Fruit fly (Drosophila melanogaster) whole organism, embryonic: ENCODE measurements around the gene Ctns.

Source experiments
- B-H1 ChIP-seq: fragments of 200-800 bp; sonication (Bioruptor generic); IDR thresholded peaks from 3 replicates; pipeline ENCODE4 v1.3.6; 2022; ENCODE audit warnings: missing biosample characterization, missing genetic modification characterization
- Blimp-1 ChIP-seq: fragments of 200-800 bp; sonication (Bioruptor generic); optimal IDR thresholded peaks from 3 replicates; lab custom pipeline; 2018; ENCODE audit warnings: missing biosample characterization, missing genetic modification characterization, mild to moderate bottlenecking, moderate library complexity, missing genetic modification reagents
- CG1024 ChIP-seq: fragments of 200-800 bp; sonication (Bioruptor generic); IDR thresholded peaks from 2 replicates; pipeline ENCODE4 v1.3.6; 2022; ENCODE audit warnings: missing biosample characterization, missing genetic modification characterization
- CG11456 ChIP-seq: fragments of 200-800 bp; sonication (Bioruptor generic); IDR thresholded peaks from 3 replicates; pipeline ENCODE4 v1.3.6; 2022; ENCODE audit warnings: missing biosample characterization, missing genetic modification characterization
- CG12071 ChIP-seq: fragments of 200-800 bp; sonication (Bioruptor generic); optimal IDR thresholded peaks from 3 replicates; lab custom pipeline; 2018; ENCODE audit warnings: missing biosample characterization, mild to moderate bottlenecking, missing genetic modification characterization
- CG12391 ChIP-seq: fragments of 200-800 bp; sonication (Bioruptor generic); optimal IDR thresholded peaks from 3 replicates; lab custom pipeline; 2018; ENCODE audit warnings: missing biosample characterization, mild to moderate bottlenecking, missing genetic modification characterization, moderate library complexity
- CG12744 ChIP-seq: fragments of 200-800 bp; sonication (Bioruptor generic); optimal IDR thresholded peaks from 2 replicates; lab custom pipeline; 2016; ENCODE audit warnings: missing biosample characterization, missing genetic modification characterization
- CG13424 ChIP-seq: fragments of 200-800 bp; sonication (Bioruptor generic); optimal IDR thresholded peaks from 2 replicates; lab custom pipeline; 2019; ENCODE audit warnings: missing biosample characterization, mild to moderate bottlenecking, missing genetic modification characterization, moderate library complexity
- CG14965 ChIP-seq: fragments of 200-800 bp; sonication (Bioruptor generic); optimal IDR thresholded peaks from 2 replicates; lab custom pipeline; 2016; ENCODE audit warnings: missing biosample characterization, missing genetic modification characterization, borderline replicate concordance
- CG16863 ChIP-seq: fragments of 200-800 bp; sonication (Bioruptor generic); optimal IDR thresholded peaks from 3 replicates; lab custom pipeline; 2016; ENCODE audit warnings: missing biosample characterization, missing genetic modification characterization
- CG2116 ChIP-seq: fragments of 200-800 bp; sonication (Bioruptor generic); optimal IDR thresholded peaks from 3 replicates; lab custom pipeline; 2018; ENCODE audit warnings: missing biosample characterization, mild to moderate bottlenecking, missing genetic modification characterization
- CG2678 ChIP-seq: fragments of 200-800 bp; sonication (Bioruptor generic); optimal IDR thresholded peaks from 3 replicates; lab custom pipeline; 2019; ENCODE audit warnings: missing biosample characterization, mild to moderate bottlenecking, missing genetic modification characterization, moderate library complexity
- CG4404 ChIP-seq: fragments of 200-800 bp; sonication (Bioruptor generic); IDR thresholded peaks from 2 replicates; pipeline ENCODE4 v1.3.6; 2022; ENCODE audit warnings: missing biosample characterization, missing genetic modification characterization
- CG5180 ChIP-seq: fragments of 200-800 bp; sonication (Bioruptor generic); optimal IDR thresholded peaks from 3 replicates; lab custom pipeline; 2017; ENCODE audit warnings: missing biosample characterization, missing genetic modification characterization, mild to moderate bottlenecking, moderate library complexity, missing genetic modification reagents
- CG6654 ChIP-seq: fragments of 200-800 bp; sonication (Bioruptor generic); optimal IDR thresholded peaks from 2 replicates; lab custom pipeline; 2017; ENCODE audit warnings: missing biosample characterization, mild to moderate bottlenecking, missing genetic modification characterization
- CG7745 ChIP-seq: fragments of 200-800 bp; sonication (Bioruptor generic); optimal IDR thresholded peaks from 2 replicates; lab custom pipeline; 2018; ENCODE audit warnings: missing biosample characterization, mild to moderate bottlenecking, missing genetic modification characterization, moderate library complexity
- CG8290 ChIP-seq, 3 experiments: fragments of 200-800 bp; sonication (Bioruptor generic); optimal IDR thresholded peaks; 2 replicates each; lab custom pipeline; 2016 to 2019; ENCODE audit warnings: missing biosample characterization in 3 of 3, missing genetic modification characterization in 3 of 3, mild to moderate bottlenecking in 2 of 3, moderate library complexity in 1 of 3
- CG8478 ChIP-seq: fragments of >200 bp; optimal IDR thresholded peaks from 2 replicates; lab custom pipeline; 2018
- CG8765 ChIP-seq: fragments of 200-800 bp; sonication (Bioruptor generic); IDR thresholded peaks from 2 replicates; pipeline ENCODE4 v1.3.6; 2022; ENCODE audit warnings: missing biosample characterization, missing genetic modification characterization
- CkIIα-i1 ChIP-seq: fragments of 200-800 bp; sonication (Bioruptor generic); IDR thresholded peaks from 2 replicates; pipeline ENCODE4 v1.3.6; 2022; ENCODE audit warnings: missing biosample characterization, missing genetic modification characterization
- ERR ChIP-seq: fragments of 200-800 bp; sonication (Bioruptor generic); optimal IDR thresholded peaks from 2 replicates; lab custom pipeline; 2016; ENCODE audit warnings: missing biosample characterization, missing genetic modification characterization
- Eip74EF ChIP-seq, 2 experiments: fragments of 200-800 bp in 1 of 2; fragments of >200 bp in 1 of 2; sonication (Bioruptor generic) in 1 of 2; optimal IDR thresholded peaks; 2 replicates each; lab custom pipeline; 2017 to 2019; ENCODE audit warnings: missing biosample characterization in 2 of 2, missing genetic modification characterization in 2 of 2, mild to moderate bottlenecking in 1 of 2, moderate library complexity in 1 of 2
- Ets97D ChIP-seq: fragments of 200-800 bp; sonication (Bioruptor generic); optimal IDR thresholded peaks from 3 replicates; lab custom pipeline; 2016; ENCODE audit warnings: missing biosample characterization, missing genetic modification characterization
- Fer2 ChIP-seq: fragments of 200-800 bp; sonication (Bioruptor generic); optimal IDR thresholded peaks from 2 replicates; lab custom pipeline; 2018; ENCODE audit warnings: missing biosample characterization, mild to moderate bottlenecking, missing genetic modification characterization, moderate library complexity
- Fer3 ChIP-seq: fragments of 200-800 bp; sonication (Bioruptor generic); optimal IDR thresholded peaks from 2 replicates; lab custom pipeline; 2018; ENCODE audit warnings: missing biosample characterization, mild to moderate bottlenecking, missing genetic modification characterization, moderate library complexity
- HmgD ChIP-seq: fragments of 200-800 bp; sonication (Bioruptor generic); optimal IDR thresholded peaks from 3 replicates; lab custom pipeline; 2016; ENCODE audit warnings: missing biosample characterization, missing genetic modification characterization
- HmgZ ChIP-seq: fragments of 200-800 bp; sonication (Bioruptor generic); optimal IDR thresholded peaks from 2 replicates; lab custom pipeline; 2018; ENCODE audit warnings: missing biosample characterization, mild to moderate bottlenecking, missing genetic modification characterization
- Spps ChIP-seq: fragments of 200-800 bp; sonication (Bioruptor generic); optimal IDR thresholded peaks from 2 replicates; lab custom pipeline; 2018; ENCODE audit warnings: missing biosample characterization, mild to moderate bottlenecking, missing genetic modification characterization
- Stat92E ChIP-seq, 3 experiments: fragments of >200 bp in 2 of 3; fragments of 200-800 bp in 1 of 3; sonication (Bioruptor generic) in 1 of 3; optimal IDR thresholded peaks; 2 replicates each; lab custom pipeline; 2017 to 2019; ENCODE audit warnings: missing biosample characterization in 3 of 3, missing genetic modification characterization in 3 of 3, mild to moderate bottlenecking in 1 of 3, moderate library complexity in 1 of 3
- ac ChIP-seq: fragments of 200-800 bp; sonication (Bioruptor generic); optimal IDR thresholded peaks from 3 replicates; lab custom pipeline; 2017; ENCODE audit warnings: missing biosample characterization, mild to moderate bottlenecking, missing genetic modification characterization
- az2 ChIP-seq: fragments of 200-800 bp; sonication (Bioruptor generic); optimal IDR thresholded peaks from 3 replicates; lab custom pipeline; 2016; ENCODE audit warnings: missing biosample characterization, missing genetic modification characterization
- chif ChIP-seq, 2 experiments: fragments of 200-800 bp; sonication (Bioruptor generic); optimal IDR thresholded peaks; 3 replicates each; lab custom pipeline; 2016; ENCODE audit warnings: missing biosample characterization in 2 of 2, missing genetic modification characterization in 2 of 2
- chn ChIP-seq: fragments of 200-800 bp; sonication (Bioruptor generic); optimal IDR thresholded peaks from 2 replicates; lab custom pipeline; 2016; ENCODE audit warnings: missing biosample characterization, missing genetic modification characterization
- crc ChIP-seq: fragments of 200-800 bp; sonication (Bioruptor generic); optimal IDR thresholded peaks from 2 replicates; lab custom pipeline; 2016; ENCODE audit warnings: missing biosample characterization, missing genetic modification characterization
- emc ChIP-seq: fragments of 200-800 bp; sonication (Bioruptor generic); optimal IDR thresholded peaks from 2 replicates; lab custom pipeline; 2016; ENCODE audit warnings: missing biosample characterization, missing genetic modification characterization
- en ChIP-seq: fragments of 200-800 bp; sonication (Bioruptor generic); optimal IDR thresholded peaks from 2 replicates; lab custom pipeline; 2016; ENCODE audit warnings: missing biosample characterization, missing genetic modification characterization
- esg ChIP-seq: fragments of 200-800 bp; sonication (Bioruptor generic); conservative IDR thresholded peaks from 2 replicates; pipeline ENCODE4 v1.3.6; 2022; ENCODE audit warnings: missing biosample characterization, missing genetic modification characterization
- fd64A ChIP-seq: fragments of 200-800 bp; sonication (Bioruptor generic); optimal IDR thresholded peaks from 3 replicates; lab custom pipeline; 2018; ENCODE audit warnings: missing biosample characterization, mild to moderate bottlenecking, missing genetic modification characterization
- gro ChIP-seq: fragments of 200-800 bp; sonication (Bioruptor generic); optimal IDR thresholded peaks from 2 replicates; lab custom pipeline; 2016; ENCODE audit warnings: missing biosample characterization, missing genetic modification characterization
- ham ChIP-seq: fragments of 200-800 bp; sonication (Bioruptor generic); IDR thresholded peaks from 2 replicates; pipeline ENCODE4 v1.3.6; 2022; ENCODE audit warnings: missing biosample characterization, missing genetic modification characterization
- jigr1 ChIP-seq: fragments of 200-800 bp; sonication (Bioruptor generic); IDR thresholded peaks from 3 replicates; pipeline ENCODE4 v1.3.6; 2022; ENCODE audit warnings: missing biosample characterization, missing genetic modification characterization
- klu ChIP-seq: fragments of 200-800 bp; sonication (Bioruptor generic); IDR thresholded peaks from 2 replicates; pipeline ENCODE4 v1.3.6; 2022; ENCODE audit warnings: missing biosample characterization, missing genetic modification characterization
- otp ChIP-seq: fragments of 200-800 bp; sonication (Bioruptor generic); IDR thresholded peaks from 3 replicates; pipeline ENCODE4, ENCODE4 v1.3.6; 2022; ENCODE audit warnings: missing biosample characterization, missing genetic modification characterization
- pzg ChIP-seq: fragments of 200-800 bp; sonication (Bioruptor generic); optimal IDR thresholded peaks from 3 replicates; lab custom pipeline; 2018; ENCODE audit warnings: missing biosample characterization, mild to moderate bottlenecking, missing genetic modification characterization, moderate library complexity
- tap ChIP-seq: fragments of 200-800 bp; optimal IDR thresholded peaks from 3 replicates; lab custom pipeline; 2019; ENCODE audit warnings: missing biosample characterization, mild to moderate bottlenecking, missing genetic modification characterization, moderate library complexity
- tin ChIP-seq: fragments of 200-800 bp; sonication (Bioruptor generic); optimal IDR thresholded peaks from 3 replicates; lab custom pipeline; 2016; ENCODE audit warnings: missing biosample characterization, missing genetic modification characterization
- tio ChIP-seq: fragments of 200-800 bp; sonication (Bioruptor generic); optimal IDR thresholded peaks from 2 replicates; lab custom pipeline; 2017; ENCODE audit warnings: missing biosample characterization, missing genetic modification characterization, inconsistent platforms
- tna ChIP-seq: fragments of 200-800 bp; sonication (Bioruptor generic); IDR thresholded peaks from 2 replicates; pipeline ENCODE4 v1.3.6; 2022; ENCODE audit warnings: missing biosample characterization, missing genetic modification characterization; ENCODE audit not compliant: partially characterized antibody
- toy ChIP-seq: fragments of 200-800 bp; sonication (Bioruptor generic); IDR thresholded peaks from 2 replicates; pipeline ENCODE4 v1.3.6; 2022; ENCODE audit warnings: missing biosample characterization, missing genetic modification characterization
- zfh2 ChIP-seq: fragments of 200-800 bp; sonication (Bioruptor generic); optimal IDR thresholded peaks from 2 replicates; lab custom pipeline; 2016; ENCODE audit warnings: missing biosample characterization, missing genetic modification characterization

Ctns gene

dm6 chr3R:23053936-23054335 is 4.8 kb downstream of the Ctns start, which contains the start of gene p53 (continued):
- peak; percentile 48 to 79 for TF ChIP-seq chif (GFP tag; optimal IDR thresholded peaks at IDR 0.05; lab: Kevin White, UChicago)
- peak; percentile 71 for TF ChIP-seq pzg (GFP tag; lab: Kevin White, UChicago)
- TF ChIP-seq jigr1 (GFP tag; lab: Robert Waterston, UW): no peak
- TF ChIP-seq CkIIα-i1: no peak
- TF ChIP-seq CG6654 (GFP tag; lab: Kevin White, UChicago): peak; percentile 52
- TF ChIP-seq CG11456: peak; percentile 86; the same call in 2 of the 3 replicates
- no peak for TF ChIP-seq CG7745 (tag; lab: Kevin White, UChicago)
- no peak for TF ChIP-seq CG4404 (GFP tag; lab: Robert Waterston, UW)
- peak; percentile 81 for TF ChIP-seq gro (GFP tag; lab: Kevin White, UChicago)
- TF ChIP-seq zfh2 (GFP tag; lab: Kevin White, UChicago): peak; percentile 29
- TF ChIP-seq ham (GFP tag; lab: Robert Waterston, UW): no peak
- peak; percentile 51 for TF ChIP-seq CG5180 (GFP tag; lab: Kevin White, UChicago)
- TF ChIP-seq Blimp-1 (GFP tag; lab: Kevin White, UChicago): peak; percentile 41
- peak; percentile 78 for TF ChIP-seq CG12744 (GFP tag; lab: Kevin White, UChicago)
- TF ChIP-seq tap: peak; percentile 20
- no peak for TF ChIP-seq esg
- TF ChIP-seq Ets97D (GFP tag; lab: Kevin White, UChicago): peak; percentile 99
- TF ChIP-seq CG2116 (GFP tag; lab: Kevin White, UChicago): peak; percentile 84
- peak; percentile 38; the same call in 1 of the 2 replicates for TF ChIP-seq toy (GFP tag; lab: Robert Waterston, UW)
- TF ChIP-seq ERR: peak; percentile 32
- TF ChIP-seq Eip74EF (GFP tag; optimal IDR thresholded peaks at IDR 0.05; lab: Kevin White, UChicago): peak in 1 of 2 experiments; percentile 27
- TF ChIP-seq B-H1 (GFP tag; lab: Robert Waterston, UW): peak; percentile 51; the same call in 1 of the 3 replicates
- TF ChIP-seq tna (GFP tag; lab: Robert Waterston, UW): peak; percentile 57; the same call in 1 of the 2 replicates
- peak; percentile 66 for TF ChIP-seq HmgZ
- peak; percentile 81 for TF ChIP-seq Fer3
- TF ChIP-seq en (GFP tag; lab: Kevin White, UChicago): peak; percentile 37
- TF ChIP-seq tio: no peak
- peak; percentile 60 for TF ChIP-seq CG1024
- TF ChIP-seq CG16863 (GFP tag; lab: Kevin White, UChicago): peak; percentile 29
- peak; percentile 81 for TF ChIP-seq HmgD (GFP tag; lab: Kevin White, UChicago)
- peak; percentile 27 for TF ChIP-seq CG14965 (GFP tag; lab: Kevin White, UChicago)
- peak; percentile 16 for TF ChIP-seq ac
- peak; percentile 51 for TF ChIP-seq crc (GFP tag; lab: Kevin White, UChicago)
- TF ChIP-seq az2 (GFP tag; lab: Kevin White, UChicago): peak; percentile 31
- TF ChIP-seq CG12391 (tag; lab: Kevin White, UChicago): peak; percentile 73
- TF ChIP-seq klu (GFP tag; lab: Robert Waterston, UW): peak; percentile 42; the same call in 1 of the 2 replicates
- TF ChIP-seq otp (GFP tag; lab: Robert Waterston, UW): peak; percentile 76
- peak; percentile 63 for TF ChIP-seq fd64A (GFP tag; lab: Kevin White, UChicago)
- TF ChIP-seq CG12071 (GFP tag; lab: Kevin White, UChicago): peak; percentile 82
- TF ChIP-seq CG13424: peak; percentile 33
- peak; percentile 69 for TF ChIP-seq emc (GFP tag; lab: Kevin White, UChicago)
- no peak for TF ChIP-seq CG8478 (lab: Kevin White, UChicago)
- no peak for TF ChIP-seq Stat92E (GFP tag; optimal IDR thresholded peaks at IDR 0.05; lab: Kevin White, UChicago)
- TF ChIP-seq Fer2: peak; percentile 57
- TF ChIP-seq Spps (tag; lab: Kevin White, UChicago): no peak
- peak; percentile 66 for TF ChIP-seq tin (GFP tag; lab: Kevin White, UChicago)
- peak; percentile 26; the same call in 1 of the 2 replicates for TF ChIP-seq CG8765 (GFP tag; lab: Robert Waterston, UW)
- peak; percentile 55 for TF ChIP-seq CG2678
- TF ChIP-seq chn (GFP tag; lab: Kevin White, UChicago): peak; percentile 65
- peak; percentile 44 for TF ChIP-seq CG8290 (GFP tag; optimal IDR thresholded peaks at IDR 0.05; lab: Kevin White, UChicago)
- TF ChIP-seq CG8290 (tag; optimal IDR thresholded peaks at IDR 0.05; lab: Kevin White, UChicago): peak; percentile 17 to 91
